Worm (Caenorhabditis elegans) whole organism, L1 larva: ENCODE results near the gene ZK1128.7.

Experiments
- aha-1 ChIP-seq: fragments of 150-350 bp; optimal IDR thresholded peaks from 2 replicates; lab custom pipeline; 2014; ENCODE audit warnings: missing biosample characterization, missing genetic modification characterization
- aly-2 ChIP-seq: fragments of 150-350 bp; optimal IDR thresholded peaks from 2 replicates; lab custom pipeline; 2014; ENCODE audit warnings: missing biosample characterization, missing genetic modification characterization
- elt-2 ChIP-seq: sonication (generic microtip); optimal IDR thresholded peaks from 2 replicates; lab custom pipeline; 2016; ENCODE audit warnings: missing genetic modification characterization, mild to moderate bottlenecking, inconsistent platforms, missing compliant biosample characterization, missing genetic modification reagents
- fkh-10 ChIP-seq: sonication (generic microtip); optimal IDR thresholded peaks from 2 replicates; lab custom pipeline; 2017; ENCODE audit warnings: missing biosample characterization, missing genetic modification reagents, missing genetic modification characterization
- fkh-4 ChIP-seq: sonication (generic microtip); optimal IDR thresholded peaks from 2 replicates; lab custom pipeline; 2016; ENCODE audit warnings: missing compliant biosample characterization, missing genetic modification characterization, borderline replicate concordance
- hlh-17 ChIP-seq: fragments of 200-800 bp; sonication (Bioruptor generic); optimal IDR thresholded peaks from 2 replicates; lab custom pipeline; 2018; ENCODE audit warnings: missing genetic modification characterization, mild to moderate bottlenecking, missing compliant biosample characterization, moderate library complexity, borderline replicate concordance
- jun-1 ChIP-seq: fragments of 150-350 bp; optimal IDR thresholded peaks from 2 replicates; lab custom pipeline; 2014; ENCODE audit warnings: missing biosample characterization, missing genetic modification reagents, missing genetic modification characterization
- nhr-11 ChIP-seq: fragments of 150-350 bp; optimal IDR thresholded peaks from 2 replicates; lab custom pipeline; 2014; ENCODE audit warnings: missing biosample characterization, missing genetic modification characterization
- nhr-237 ChIP-seq: fragments of 150-350 bp; optimal IDR thresholded peaks from 2 replicates; lab custom pipeline; 2014; ENCODE audit warnings: missing biosample characterization, missing genetic modification characterization
- nhr-71 ChIP-seq: sonication (generic microtip); optimal IDR thresholded peaks from 2 replicates; lab custom pipeline; 2016; ENCODE audit warnings: mild to moderate bottlenecking, missing genetic modification characterization, moderate library complexity, missing compliant biosample characterization
- nhr-77 ChIP-seq: fragments of 150-350 bp; optimal IDR thresholded peaks from 2 replicates; lab custom pipeline; 2014; ENCODE audit warnings: missing biosample characterization, missing genetic modification characterization
- unc-86 ChIP-seq: sonication (generic microtip); optimal IDR thresholded peaks from 2 replicates; lab custom pipeline; 2016; ENCODE audit warnings: missing genetic modification characterization, missing compliant biosample characterization
- ztf-11 ChIP-seq, 2 experiments: sonication (generic microtip); optimal IDR thresholded peaks; 2 replicates each; lab custom pipeline; 2016 to 2017; ENCODE audit warnings: missing genetic modification characterization in 2 of 2, missing biosample characterization in 1 of 2, missing compliant biosample characterization in 1 of 2

ce11 chrIII:10150710-10151109, 13.9 kb downstream of the ZK1128.7 start:
- TF ChIP-seq nhr-71 (tag; lab: Kevin White, UChicago) = peak; percentile 67
- TF ChIP-seq nhr-11 = no peak
- no peak for TF ChIP-seq fkh-4 (tag; lab: Kevin White, UChicago)
- TF ChIP-seq nhr-237 (tag; lab: Kevin White, UChicago) = no peak
- no peak for TF ChIP-seq aha-1 (tag; lab: Kevin White, UChicago)
- no peak for TF ChIP-seq unc-86 (tag; lab: Kevin White, UChicago)
- no peak for TF ChIP-seq nhr-77 (tag; lab: Kevin White, UChicago)
- no peak for TF ChIP-seq jun-1 (tag; lab: Kevin White, UChicago)
- no peak for TF ChIP-seq ztf-11 (tag; optimal IDR thresholded peaks at IDR 0.05; lab: Kevin White, UChicago)
- no peak for TF ChIP-seq fkh-10
- no peak for TF ChIP-seq hlh-17 (GFP tag; lab: Kevin White, UChicago)
- no peak for TF ChIP-seq elt-2 (tag; lab: Kevin White, UChicago)
- TF ChIP-seq aly-2 = no peak
